Worm (Caenorhabditis elegans) whole organism, L4 larva: ENCODE data around the gene ZK430.5.

Source experiments
- D1046.2 ChIP-seq: fragments of 200-800 bp; sonication (Bioruptor generic); IDR thresholded peaks from 2 replicates; pipeline ENCODE4 v1.3.6; 2022; ENCODE audit warnings: missing genetic modification characterization, missing compliant biosample characterization
- F10B5.3 ChIP-seq: sonication (generic microtip); optimal IDR thresholded peaks from 2 replicates; lab custom pipeline; 2016; ENCODE audit warnings: mild to moderate bottlenecking, missing genetic modification characterization, missing compliant biosample characterization
- ZK546.5 ChIP-seq, 2 experiments: sonication (generic microtip); optimal IDR thresholded peaks; 2 replicates each; lab custom pipeline; 2017; ENCODE audit warnings: missing biosample characterization in 2 of 2, missing genetic modification characterization in 2 of 2
- aha-1 ChIP-seq: fragments of 150-350 bp; peaks from one replicate; lab custom pipeline; 2014; ENCODE audit warnings: missing biosample characterization, missing genetic modification characterization
- attf-4 ChIP-seq: sonication (generic microtip); optimal IDR thresholded peaks from 3 replicates; lab custom pipeline; 2017; ENCODE audit warnings: missing biosample characterization, missing genetic modification characterization
- ceh-28 ChIP-seq: fragments of 150-350 bp; optimal IDR thresholded peaks from 2 replicates; lab custom pipeline; 2014; ENCODE audit warnings: missing biosample characterization, missing genetic modification reagents, missing genetic modification characterization
- ceh-32 ChIP-seq: sonication (generic microtip); optimal IDR thresholded peaks from 2 replicates; lab custom pipeline; 2016; ENCODE audit warnings: mild to moderate bottlenecking, missing genetic modification characterization, missing compliant biosample characterization; ENCODE audit not compliant: poor library complexity
- ces-1 ChIP-seq: fragments of 150-350 bp; sonication (generic microtip); optimal IDR thresholded peaks from 4 replicates; lab custom pipeline; 2014; ENCODE audit warnings: missing biosample characterization, missing genetic modification reagents, missing genetic modification characterization
- daf-12 ChIP-seq: fragments of 150-350 bp; optimal IDR thresholded peaks from 2 replicates; lab custom pipeline; 2014; ENCODE audit warnings: missing biosample characterization, missing genetic modification reagents, missing genetic modification characterization
- egl-27 ChIP-seq: sonication (generic microtip); optimal IDR thresholded peaks from 3 replicates; lab custom pipeline; 2017; ENCODE audit warnings: missing biosample characterization, missing genetic modification reagents, missing genetic modification characterization
- gei-8 ChIP-seq: fragments of 200-800 bp; sonication (Bioruptor generic); optimal IDR thresholded peaks from 2 replicates; lab custom pipeline; 2018; ENCODE audit warnings: mild to moderate bottlenecking, missing genetic modification characterization, missing compliant biosample characterization
- hif-1 ChIP-seq, 2 experiments: sonication (generic microtip); optimal IDR thresholded peaks; 2 replicates each; lab custom pipeline; 2016 to 2017; ENCODE audit warnings: missing compliant biosample characterization in 2 of 2, missing genetic modification characterization in 2 of 2, missing genetic modification reagents in 2 of 2, missing genotype in 2 of 2, mild to moderate bottlenecking in 1 of 2
- lin-38 ChIP-seq: fragments of 200-800 bp; sonication (Bioruptor generic); IDR thresholded peaks from 2 replicates; pipeline ENCODE4 v1.3.6; 2022; ENCODE audit warnings: missing genetic modification reagents, missing genetic modification characterization, missing compliant biosample characterization
- lin-39 ChIP-seq: fragments of 150-350 bp; optimal IDR thresholded peaks from 2 replicates; lab custom pipeline; 2014; ENCODE audit warnings: missing biosample characterization, missing genetic modification reagents, missing genetic modification characterization
- madf-5 ChIP-seq, 2 experiments: fragments of 200-800 bp; sonication (Bioruptor generic); IDR thresholded peaks; 2 replicates each; pipeline ENCODE4 v1.3.6; 2022; ENCODE audit warnings: missing compliant biosample characterization in 2 of 2, missing genetic modification characterization in 2 of 2
- mdt-29 ChIP-seq: fragments of 200-800 bp; sonication (Bioruptor generic); IDR thresholded peaks from 2 replicates; pipeline ENCODE4 v1.3.6; 2022; ENCODE audit warnings: missing genetic modification reagents, missing genetic modification characterization, missing compliant biosample characterization
- nhr-10 ChIP-seq: fragments of 150-350 bp; optimal IDR thresholded peaks from 2 replicates; lab custom pipeline; 2014; ENCODE audit warnings: missing biosample characterization, missing genetic modification characterization
- nhr-25 ChIP-seq: sonication (generic microtip); optimal IDR thresholded peaks from 2 replicates; lab custom pipeline; 2017; ENCODE audit warnings: missing genetic modification characterization, mild to moderate bottlenecking, missing compliant biosample characterization, antibody characterized with exemption, moderate library complexity, borderline replicate concordance; ENCODE audit not compliant: insufficient read depth
- nhr-42 ChIP-seq: fragments of 200-800 bp; sonication (Bioruptor generic); IDR thresholded peaks from 2 replicates; pipeline ENCODE4 v1.3.6; 2022; ENCODE audit warnings: missing genetic modification characterization, missing compliant biosample characterization
- php-3 ChIP-seq: fragments of 200-800 bp; sonication (Bioruptor generic); IDR thresholded peaks from 2 replicates; pipeline ENCODE4 v1.3.6; 2022; ENCODE audit warnings: missing genetic modification reagents, missing genetic modification characterization, missing compliant biosample characterization
- spr-3 ChIP-seq: fragments of 200-800 bp; sonication (Bioruptor generic); optimal IDR thresholded peaks from 2 replicates; lab custom pipeline; 2018; ENCODE audit warnings: mild to moderate bottlenecking, missing genetic modification characterization, missing compliant biosample characterization
- tag-97 ChIP-seq: fragments of 200-800 bp; sonication (Bioruptor generic); IDR thresholded peaks from 2 replicates; pipeline ENCODE4 v1.3.6; 2022; ENCODE audit warnings: missing genetic modification characterization, missing compliant biosample characterization
- unc-39 ChIP-seq: sonication (generic microtip); optimal IDR thresholded peaks from 2 replicates; lab custom pipeline; 2017; ENCODE audit warnings: missing biosample characterization, missing genetic modification characterization
- unc-62 ChIP-seq, 3 experiments: fragments of 150-350 bp in 1 of 3; sonication (generic microtip); optimal IDR thresholded peaks in 2 of 3; peaks in 1 of 3; 1 replicate in 1 of 3; 2 replicates in 2 of 3; lab custom pipeline; 2014 to 2017; ENCODE audit warnings: missing biosample characterization in 3 of 3, missing genetic modification characterization in 3 of 3, missing genetic modification reagents in 3 of 3, missing genotype in 1 of 3
- zfp-3 ChIP-seq: fragments of 200-800 bp; sonication (Bioruptor generic); conservative IDR thresholded peaks from 2 replicates; pipeline ENCODE4 v1.3.6; 2022; ENCODE audit warnings: missing genetic modification reagents, missing genetic modification characterization, missing compliant biosample characterization
- zip-11 ChIP-seq: fragments of 200-800 bp; sonication (Bioruptor generic); IDR thresholded peaks from 2 replicates; pipeline ENCODE4 v1.3.6; 2022; ENCODE audit warnings: missing genetic modification characterization, missing compliant biosample characterization
- zip-2 ChIP-seq: fragments of 150-350 bp; optimal IDR thresholded peaks from 2 replicates; lab custom pipeline; 2014; ENCODE audit warnings: missing biosample characterization, missing genetic modification characterization
- ztf-7 ChIP-seq: fragments of 150-350 bp; optimal IDR thresholded peaks from 2 replicates; lab custom pipeline; 2014; ENCODE audit warnings: missing biosample characterization, missing genetic modification characterization

ZK430.5 gene

ce11 chrII:4405358-4405757, at the start of gene ZK430.5:
Gene ZK430.5 (plus strand): TSS chrII:4405658.
- no peak for TF ChIP-seq D1046.2 (GFP tag; lab: Robert Waterston, UW)
- TF ChIP-seq madf-5 (GFP tag; IDR thresholded peaks at IDR 0.05; lab: Robert Waterston, UW), result no peak
- TF ChIP-seq unc-62 (GFP tag; optimal IDR thresholded peaks at IDR 0.05 in 1 of 2; lab: Kevin White, UChicago), result peak in 1 of 2 experiments; percentile 17
- no peak for TF ChIP-seq unc-62 (tag; optimal IDR thresholded peaks at IDR 0.05; lab: Kevin White, UChicago)
- TF ChIP-seq ztf-7 (tag; lab: Kevin White, UChicago), result no peak
- no peak for TF ChIP-seq mdt-29 (GFP tag; lab: Robert Waterston, UW)
- no peak for TF ChIP-seq tag-97 (GFP tag; lab: Robert Waterston, UW)
- no peak for TF ChIP-seq daf-12 (tag; lab: Kevin White, UChicago)
- peak; percentile 87 for TF ChIP-seq aha-1 (tag; lab: Kevin White, UChicago)
- TF ChIP-seq nhr-10 (tag; lab: Kevin White, UChicago), result no peak
- no peak for TF ChIP-seq spr-3
- TF ChIP-seq nhr-25 (tag; lab: Kevin White, UChicago), result no peak
- TF ChIP-seq, all 104 proteins: peak for 2

ce11 chrII:4358765-4359164, 46.7 kb upstream of the ZK430.5 start, which contains the start of gene lat-2:
Gene lat-2 (plus strand): TSS chrII:4359065.
- TF ChIP-seq unc-62 (GFP tag; optimal IDR thresholded peaks at IDR 0.05 in 1 of 2; lab: Kevin White, UChicago), result peak in 1 of 2 experiments; percentile 67
- no peak for TF ChIP-seq unc-62 (tag; optimal IDR thresholded peaks at IDR 0.05; lab: Kevin White, UChicago)
- no peak for TF ChIP-seq egl-27 (tag; lab: Kevin White, UChicago)
- TF ChIP-seq nhr-42 (GFP tag; lab: Robert Waterston, UW), result no peak

ce11 chrII:4359219-4359618, 46.2 kb upstream of the ZK430.5 start:
- TF ChIP-seq attf-4 (tag; lab: Kevin White, UChicago) (no peak), aha-1 (tag; lab: Kevin White, UChicago) (peak; percentile 91)
- TF ChIP-seq, all 104 proteins: peak for 1

ce11 chrII:4362088-4362487, 43.4 kb upstream of the ZK430.5 start:
- TF ChIP-seq hif-1 (tag; optimal IDR thresholded peaks at IDR 0.05; lab: Kevin White, UChicago), result no peak
- peak in 1 of 2 experiments; percentile 65 for TF ChIP-seq unc-62 (GFP tag; optimal IDR thresholded peaks at IDR 0.05 in 1 of 2; lab: Kevin White, UChicago)
- TF ChIP-seq unc-62 (tag; optimal IDR thresholded peaks at IDR 0.05; lab: Kevin White, UChicago), result no peak

- no peak for TF ChIP-seq ceh-28 (tag; lab: Kevin White, UChicago)
- TF ChIP-seq gei-8 (GFP tag; lab: Kevin White, UChicago), result no peak
- TF ChIP-seq lin-39 (tag; lab: Kevin White, UChicago), result no peak
- TF ChIP-seq lin-38, result no peak
- no peak for TF ChIP-seq zip-2 (tag; lab: Kevin White, UChicago)
- TF ChIP-seq ces-1 (GFP tag; lab: Kevin White, UChicago), result no peak
- 0 out of 2 replicates have a peak, but pooled peaks have one; percentile 26 for TF ChIP-seq php-3
- TF ChIP-seq zfp-3 (GFP tag; lab: Robert Waterston, UW), result no peak
- TF ChIP-seq ceh-32 (tag; lab: Kevin White, UChicago), result no peak
- TF ChIP-seq unc-39 (tag; lab: Kevin White, UChicago), result no peak
- TF ChIP-seq F10B5.3, result no peak
- TF ChIP-seq tag-97 (GFP tag; lab: Robert Waterston, UW), result no peak
- TF ChIP-seq aha-1 (tag; lab: Kevin White, UChicago), result peak; percentile 38
- TF ChIP-seq zip-11 (GFP tag; lab: Robert Waterston, UW), result no peak
- TF ChIP-seq ztf-7 (tag; lab: Kevin White, UChicago), result no peak
Measured at ce11 chrII:4367923-4368322, 37.5 kb upstream of the ZK430.5 start, which contains the start of gene try-9. Gene try-9 (plus strand): TSS chrII:4368223.

ce11 chrII:4369715-4370114, 35.7 kb upstream of the ZK430.5 start:
- TF ChIP-seq ZK546.5 (tag; optimal IDR thresholded peaks at IDR 0.05; lab: Kevin White, UChicago) (no peak), aha-1 (tag; lab: Kevin White, UChicago) (peak; percentile 96)
- TF ChIP-seq, all 104 proteins: peak for 1
